Worm (Caenorhabditis elegans): ENCODE data around the gene F16G10.7.

ce11 chrII:2417889-2418288 lies 37.8 kb upstream of the F16G10.7 start, which contains the start of the genes F42G2.5 and F42G2.7:
- TF ChIP-seq nhr-28 (tag; optimal IDR thresholded peaks at IDR 0.05) (no peak), zip-8 (tag; optimal IDR thresholded peaks at IDR 0.05) (no peak), snpc-4 (tag; optimal IDR thresholded peaks at IDR 0.05) (no peak), mab-5 (tag; optimal IDR thresholded peaks at IDR 0.05) (no peak), nhr-12 (tag; optimal IDR thresholded peaks at IDR 0.05) (no peak), lin-13 (tag; optimal IDR thresholded peaks at IDR 0.05) (no peak), unc-62 (GFP tag; optimal IDR thresholded peaks at IDR 0.05) (no peak), pha-4 (tag; optimal IDR thresholded peaks at IDR 0.05) (no peak), sptf-1 (tag; optimal IDR thresholded peaks at IDR 0.05) (no peak), cnd-1 (tag; optimal IDR thresholded peaks at IDR 0.05) (no peak), ces-1 (GFP tag; optimal IDR thresholded peaks at IDR 0.05) (no peak), lsy-2 (tag; optimal IDR thresholded peaks at IDR 0.05) (no peak)

Data from whole organism, mixed stage, embryonic.